Fruit fly (Drosophila melanogaster) whole organism, wandering third instar larva: ENCODE measurements around the gene CG8833.
A peak's percentile ranks its signal among the peaks of the same experiment; 100 is the strongest.

ENCODE experiments used
- Abd-B ChIP-seq: fragments of >200 bp; optimal IDR thresholded peaks from 2 replicates; lab custom pipeline; 2017; ENCODE audit warnings: missing biosample characterization, missing genetic modification characterization
- CG32264 ChIP-seq: fragments of 200-800 bp; sonication (Bioruptor generic); optimal IDR thresholded peaks from 2 replicates; lab custom pipeline; 2016; ENCODE audit warnings: missing biosample characterization, missing genetic modification characterization
- CG9705 ChIP-seq: fragments of 200-800 bp; sonication (Bioruptor generic); optimal IDR thresholded peaks from 2 replicates; lab custom pipeline; 2018; ENCODE audit warnings: missing biosample characterization, mild to moderate bottlenecking, missing genetic modification characterization
- CrebA ChIP-seq: fragments of 200-800 bp; sonication (Bioruptor generic); optimal IDR thresholded peaks from 2 replicates; lab custom pipeline; 2016; ENCODE audit warnings: missing biosample characterization, mild to moderate bottlenecking, missing genetic modification characterization, borderline replicate concordance
- Dfd ChIP-seq: fragments of >200 bp; optimal IDR thresholded peaks from 2 replicates; lab custom pipeline; 2017; ENCODE audit warnings: missing biosample characterization, missing genetic modification characterization
- Dif ChIP-seq: fragments of 200-275, 200-300 bp; sonication (Bioruptor generic); optimal IDR thresholded peaks from 2 replicates; lab custom pipeline; 2018; ENCODE audit warnings: missing biosample characterization, missing genetic modification characterization; ENCODE audit not compliant: partially characterized antibody
- GATAd ChIP-seq: sonication (Bioruptor generic); optimal IDR thresholded peaks from 2 replicates; lab custom pipeline; 2016; ENCODE audit warnings: missing biosample characterization, missing genetic modification characterization
- HLH106 ChIP-seq: fragments of 200-800 bp; optimal IDR thresholded peaks from 3 replicates; lab custom pipeline; 2019; ENCODE audit warnings: missing biosample characterization, mild to moderate bottlenecking, missing genetic modification characterization, moderate library complexity
- Hnf4 ChIP-seq: fragments of 200-800 bp; sonication (Bioruptor generic); optimal IDR thresholded peaks from 2 replicates; lab custom pipeline; 2016; ENCODE audit warnings: missing biosample characterization, mild to moderate bottlenecking, missing genetic modification characterization
- Hr78 ChIP-seq: fragments of >200 bp; optimal IDR thresholded peaks from 2 replicates; lab custom pipeline; 2017; ENCODE audit warnings: missing biosample characterization, missing genetic modification characterization
- Hr83 ChIP-seq: fragments of 200-300 bp; sonication (Bioruptor generic); optimal IDR thresholded peaks from 2 replicates; lab custom pipeline; 2016; ENCODE audit warnings: missing biosample characterization, mild to moderate bottlenecking, missing genetic modification characterization, moderate library complexity; ENCODE audit not compliant: poor library complexity, severe bottlenecking
- Jra ChIP-seq: sonication (Bioruptor generic); optimal IDR thresholded peaks from 2 replicates; lab custom pipeline; 2016; ENCODE audit warnings: missing biosample characterization, missing genetic modification characterization
- Mio ChIP-seq: sonication (Bioruptor generic); optimal IDR thresholded peaks from 2 replicates; lab custom pipeline; 2016; ENCODE audit warnings: missing biosample characterization, missing genetic modification characterization
- Myc ChIP-seq: fragments of >200 bp; optimal IDR thresholded peaks from 2 replicates; lab custom pipeline; 2017
- N ChIP-seq: fragments of >200 bp; optimal IDR thresholded peaks from 2 replicates; lab custom pipeline; 2018; ENCODE audit warnings: missing biosample characterization, missing external identifiers, missing genetic modification characterization
- OdsH ChIP-seq: fragments of 200-800 bp; sonication (Bioruptor generic); optimal IDR thresholded peaks from 2 replicates; lab custom pipeline; 2016; ENCODE audit warnings: missing biosample characterization, mild to moderate bottlenecking, missing genetic modification characterization
- Rel ChIP-seq, 2 experiments: fragments of 200-800 bp; sonication (Bioruptor generic) in 1 of 2; optimal IDR thresholded peaks; 2 replicates in 1 of 2; 3 replicates in 1 of 2; lab custom pipeline; 2016 to 2019; ENCODE audit warnings: mild to moderate bottlenecking in 2 of 2, missing biosample characterization in 2 of 2, missing genetic modification characterization in 2 of 2, moderate library complexity in 1 of 2
- Sp1 ChIP-seq: fragments of 200-800 bp; sonication (Bioruptor generic); optimal IDR thresholded peaks from 3 replicates; lab custom pipeline; 2019; ENCODE audit warnings: missing biosample characterization, mild to moderate bottlenecking, missing genetic modification characterization, moderate library complexity
- Vsx2 ChIP-seq: fragments of 200-300, 225-300 bp; sonication (Bioruptor generic); optimal IDR thresholded peaks from 2 replicates; lab custom pipeline; 2018; ENCODE audit warnings: missing biosample characterization, missing genetic modification characterization; ENCODE audit not compliant: partially characterized antibody
- br ChIP-seq: fragments of 200-800 bp; sonication (Bioruptor generic); optimal IDR thresholded peaks from 2 replicates; lab custom pipeline; 2016; ENCODE audit warnings: missing biosample characterization, missing genetic modification characterization
- brk ChIP-seq: fragments of 200-800 bp; sonication (Bioruptor generic); optimal IDR thresholded peaks from 2 replicates; lab custom pipeline; 2016; ENCODE audit warnings: missing biosample characterization, mild to moderate bottlenecking, missing genetic modification characterization
- dl ChIP-seq, 2 experiments: fragments of 175-275, 200-275 bp in 1 of 2; fragments of 200-275 bp in 1 of 2; sonication (Bioruptor generic); optimal IDR thresholded peaks; lab custom pipeline; 2018; ENCODE audit warnings: mild to moderate bottlenecking in 2 of 2, missing biosample characterization in 2 of 2, missing genetic modification characterization in 2 of 2, moderate library complexity in 2 of 2; ENCODE audit not compliant: partially characterized antibody in 2 of 2, insufficient read depth in 1 of 2
- dmrt93B ChIP-seq: fragments of 200-800 bp; sonication (Bioruptor generic); optimal IDR thresholded peaks from 2 replicates; lab custom pipeline; 2018; ENCODE audit warnings: missing biosample characterization, mild to moderate bottlenecking, missing genetic modification characterization
- dsf ChIP-seq: sonication (Bioruptor generic); optimal IDR thresholded peaks from 2 replicates; lab custom pipeline; 2016; ENCODE audit warnings: missing biosample characterization, missing genetic modification characterization, borderline replicate concordance
- ey ChIP-seq: fragments of 200-800 bp; sonication (Bioruptor generic); optimal IDR thresholded peaks from 2 replicates; lab custom pipeline; 2016; ENCODE audit warnings: missing biosample characterization, missing genetic modification characterization
- foxo ChIP-seq, 2 experiments: fragments of 200-800 bp; sonication (Bioruptor generic); optimal IDR thresholded peaks; 2 replicates in 1 of 2; 3 replicates in 1 of 2; lab custom pipeline; 2016 to 2017; ENCODE audit warnings: missing biosample characterization in 2 of 2, missing genetic modification characterization in 2 of 2
- fru ChIP-seq: fragments of 200-800 bp; sonication (Bioruptor generic); optimal IDR thresholded peaks from 3 replicates; lab custom pipeline; 2016; ENCODE audit warnings: missing biosample characterization, mild to moderate bottlenecking, missing genetic modification characterization
- h ChIP-seq: fragments of 200-800 bp; sonication (Bioruptor generic); optimal IDR thresholded peaks from 3 replicates; lab custom pipeline; 2016; ENCODE audit warnings: missing biosample characterization, mild to moderate bottlenecking, missing genetic modification characterization
- jim ChIP-seq: fragments of 175-275, 200-325 bp; sonication (Bioruptor generic); optimal IDR thresholded peaks from 2 replicates; lab custom pipeline; 2016; ENCODE audit warnings: missing biosample characterization, mild to moderate bottlenecking, missing genetic modification characterization
- lola ChIP-seq: fragments of >200 bp; optimal IDR thresholded peaks from 2 replicates; lab custom pipeline; 2017; ENCODE audit warnings: missing biosample characterization, missing genetic modification characterization
- pan ChIP-seq: fragments of >200 bp; optimal IDR thresholded peaks from 2 replicates; lab custom pipeline; 2017
- psq ChIP-seq: fragments of 200-800 bp; sonication (Bioruptor generic); optimal IDR thresholded peaks from 3 replicates; lab custom pipeline; 2017; ENCODE audit warnings: missing biosample characterization, mild to moderate bottlenecking, missing genetic modification characterization, moderate library complexity
- rgr ChIP-seq: fragments of 200-800 bp; sonication (Bioruptor generic); optimal IDR thresholded peaks from 3 replicates; lab custom pipeline; 2016; ENCODE audit warnings: missing biosample characterization, mild to moderate bottlenecking, missing genetic modification characterization
- sage ChIP-seq: fragments of 200-800 bp; sonication (Bioruptor generic); optimal IDR thresholded peaks from 2 replicates; lab custom pipeline; 2016; ENCODE audit warnings: missing biosample characterization, mild to moderate bottlenecking, missing genetic modification characterization
- sv ChIP-seq: fragments of 200-800 bp; sonication (Bioruptor generic); optimal IDR thresholded peaks from 3 replicates; lab custom pipeline; 2016; ENCODE audit warnings: missing biosample characterization, missing genetic modification characterization
- tai ChIP-seq: sonication (Bioruptor generic); optimal IDR thresholded peaks from 2 replicates; lab custom pipeline; 2016; ENCODE audit warnings: missing biosample characterization, missing genetic modification characterization
- usp ChIP-seq: fragments of >200 bp; optimal IDR thresholded peaks from 2 replicates; lab custom pipeline; 2017; ENCODE audit warnings: missing biosample characterization, missing genetic modification characterization
- woc ChIP-seq: sonication (Bioruptor generic); optimal IDR thresholded peaks from 2 replicates; lab custom pipeline; 2016; ENCODE audit warnings: missing biosample characterization, mild to moderate bottlenecking, missing genetic modification characterization

CG8833 gene

DNA sequence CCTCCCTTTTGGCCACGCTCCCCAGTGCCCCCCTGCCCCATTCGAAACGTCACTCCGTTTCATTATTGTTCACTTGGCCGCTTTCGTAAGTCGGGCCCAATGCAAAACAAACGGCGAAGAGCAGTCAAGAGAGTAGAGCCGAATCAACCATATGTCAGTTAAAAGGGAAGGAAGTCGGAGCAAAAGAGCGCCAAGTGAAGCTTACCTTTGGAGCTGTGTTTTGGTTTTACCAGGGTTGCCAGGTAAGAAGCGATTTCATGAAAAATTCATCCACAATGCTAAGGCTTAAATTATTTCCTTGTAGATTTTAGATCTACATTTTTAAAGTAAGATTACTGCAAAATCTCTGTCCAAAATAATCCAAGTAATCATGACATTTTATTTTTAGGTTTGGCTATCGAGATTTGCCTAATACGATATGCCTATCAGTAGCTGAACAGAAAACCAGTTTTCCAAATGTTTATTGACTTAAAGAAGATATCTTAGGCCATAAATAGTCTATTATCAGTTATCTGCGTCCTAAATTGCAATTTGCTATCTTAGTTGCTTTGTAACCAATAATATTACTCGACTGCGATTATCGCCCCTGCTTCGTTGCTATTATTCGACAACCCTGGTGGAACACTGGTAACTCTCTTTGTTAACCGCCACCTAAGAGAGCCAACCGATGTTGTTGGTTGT, 9.8 kb upstream of the CG8833 start:
- TF ChIP-seq Abd-B (GFP tag; lab: Kevin White, UChicago) (no peak), brk (GFP tag; lab: Kevin White, UChicago) (peak; percentile 41), Hr83 (GFP tag; lab: Kevin White, UChicago) (peak; percentile 64), lola (no peak), HLH106 (tag; lab: Kevin White, UChicago) (peak; percentile 93), sage (GFP tag; lab: Kevin White, UChicago) (peak; percentile 62), OdsH (peak; percentile 89), CG32264 (no peak), Hr78 (no peak), Dfd (no peak), h (GFP tag; lab: Kevin White, UChicago) (peak; percentile 92), usp (GFP tag; lab: Kevin White, UChicago) (no peak), br (GFP tag; lab: Kevin White, UChicago) (peak; percentile 93), dmrt93B (GFP tag; lab: Kevin White, UChicago) (peak; percentile 93), dsf (GFP tag; lab: Kevin White, UChicago) (peak; percentile 40), Sp1 (GFP tag; lab: Kevin White, UChicago) (peak; percentile 96), jim (GFP tag; lab: Kevin White, UChicago) (no peak), dl (GFP tag; optimal IDR thresholded peaks at IDR 0.05; lab: Kevin White, UChicago; ENCODE audit: insufficient read depth in 1 of 2, partially characterized antibody in 2 of 2) (peak in 1 of 2 experiments; percentile 51), sv (GFP tag; lab: Kevin White, UChicago) (peak; percentile 90), CG9705 (peak; percentile 92), ey (peak; percentile 94), pan (lab: Kevin White, UChicago) (no peak), tai (GFP tag; lab: Kevin White, UChicago) (no peak), Rel (GFP tag; optimal IDR thresholded peaks at IDR 0.05; lab: Kevin White, UChicago) (no peak), Rel (tag; optimal IDR thresholded peaks at IDR 0.05; lab: Kevin White, UChicago) (no peak), Vsx2 (GFP tag; lab: Kevin White, UChicago) (no peak), foxo (GFP tag; optimal IDR thresholded peaks at IDR 0.05; lab: Kevin White, UChicago) (peak; percentile 31 to 92), Mio (peak; percentile 42), CrebA (GFP tag; lab: Kevin White, UChicago) (no peak), psq (GFP tag; lab: Kevin White, UChicago) (peak; percentile 91), woc (GFP tag; lab: Kevin White, UChicago) (peak; percentile 93), GATAd (GFP tag; lab: Kevin White, UChicago) (peak; percentile 65), fru (GFP tag; lab: Kevin White, UChicago) (peak; percentile 93), Dif (peak; percentile 71), Jra (GFP tag; lab: Kevin White, UChicago) (peak; percentile 58), rgr (peak; percentile 82), Myc (lab: Kevin White, UChicago) (no peak), Hnf4 (GFP tag; lab: Kevin White, UChicago) (peak; percentile 72), N (no peak)

DNA sequence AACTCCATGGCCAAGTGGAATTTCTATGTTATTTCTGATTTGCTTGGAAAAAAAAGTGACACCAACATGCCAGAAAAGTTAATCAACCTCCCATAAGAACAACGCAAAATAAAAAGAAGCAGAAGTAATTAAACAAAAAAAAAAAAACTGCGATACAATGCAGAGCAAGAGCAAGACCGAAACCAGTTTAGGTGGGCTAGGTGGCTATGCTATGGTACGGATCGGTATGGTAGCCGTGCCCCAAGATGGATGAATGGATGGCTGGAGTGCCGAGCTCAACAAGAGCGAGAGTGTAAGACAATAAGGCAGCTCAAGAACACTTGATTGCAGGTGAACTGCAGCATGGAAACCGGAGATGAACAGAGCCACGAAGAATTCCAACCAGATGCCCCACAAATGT, 8.0 kb upstream of the CG8833 start:
- TF ChIP-seq ey, result no peak
- no peak for TF ChIP-seq usp (GFP tag; lab: Kevin White, UChicago)
- no peak for TF ChIP-seq Myc (lab: Kevin White, UChicago)
- no peak for TF ChIP-seq brk (GFP tag; lab: Kevin White, UChicago)
- no peak for TF ChIP-seq dsf (GFP tag; lab: Kevin White, UChicago)
- TF ChIP-seq CG32264, result no peak
- TF ChIP-seq tai (GFP tag; lab: Kevin White, UChicago), result no peak
- no peak for TF ChIP-seq fru (GFP tag; lab: Kevin White, UChicago)
- no peak for TF ChIP-seq Rel (GFP tag; optimal IDR thresholded peaks at IDR 0.05; lab: Kevin White, UChicago)
- TF ChIP-seq Rel (tag; optimal IDR thresholded peaks at IDR 0.05; lab: Kevin White, UChicago), result no peak
- TF ChIP-seq N, result no peak
- TF ChIP-seq Dfd, result no peak
